Worm (Caenorhabditis elegans) whole organism, L3 larva: Measurements from ENCODE around the gene F57C2.5.
A peak's percentile ranks its signal among the peaks of the same experiment; 100 is the strongest.

Experiments used
- R02D3.7 ChIP-seq: fragments of 150-350 bp; optimal IDR thresholded peaks from 2 replicates; lab custom pipeline; 2014; ENCODE audit warnings: missing biosample characterization, missing genetic modification characterization
- aly-2 ChIP-seq: fragments of 150-350 bp; optimal IDR thresholded peaks from 2 replicates; lab custom pipeline; 2014; ENCODE audit warnings: missing biosample characterization, missing genetic modification characterization
- ceh-16 ChIP-seq: sonication (generic microtip); optimal IDR thresholded peaks from 2 replicates; lab custom pipeline; 2017; ENCODE audit warnings: missing biosample characterization, missing genetic modification characterization
- ceh-82 ChIP-seq: fragments of 150-350 bp; optimal IDR thresholded peaks from 2 replicates; lab custom pipeline; 2014; ENCODE audit warnings: missing biosample characterization, missing genetic modification characterization
- egl-27 ChIP-seq: sonication (generic microtip); optimal IDR thresholded peaks from 4 replicates; lab custom pipeline; 2017; ENCODE audit warnings: missing biosample characterization, missing genetic modification reagents, missing genetic modification characterization
- elt-1 ChIP-seq: fragments of 150-350 bp; optimal IDR thresholded peaks from 2 replicates; lab custom pipeline; 2014; ENCODE audit warnings: missing biosample characterization, missing genetic modification characterization
- elt-2 ChIP-seq: sonication (generic microtip); optimal IDR thresholded peaks from 2 replicates; lab custom pipeline; 2016; ENCODE audit warnings: missing genetic modification reagents, mild to moderate bottlenecking, missing genetic modification characterization, missing compliant biosample characterization
- elt-3 ChIP-seq, 3 experiments: fragments of 150-350 bp in 1 of 3; sonication (generic microtip) in 2 of 3; optimal IDR thresholded peaks; 2 replicates in 2 of 3; 4 replicates in 1 of 3; lab custom pipeline; 2014 to 2017; ENCODE audit warnings: missing biosample characterization in 3 of 3, missing genetic modification characterization in 3 of 3
- eor-1 ChIP-seq, 2 experiments: fragments of 150-350 bp; optimal IDR thresholded peaks; 2 replicates each; lab custom pipeline; 2014 to 2018; ENCODE audit warnings: missing biosample characterization in 2 of 2, missing genetic modification characterization in 2 of 2
- fkh-10 ChIP-seq: sonication (generic microtip); optimal IDR thresholded peaks from 2 replicates; lab custom pipeline; 2017; ENCODE audit warnings: missing biosample characterization, missing genetic modification reagents, missing genetic modification characterization
- fkh-2 ChIP-seq: fragments of 150-350 bp; optimal IDR thresholded peaks from 2 replicates; lab custom pipeline; 2014; ENCODE audit warnings: missing biosample characterization, missing genetic modification reagents, missing genetic modification characterization
- jun-1 ChIP-seq: fragments of 150-350 bp; optimal IDR thresholded peaks from 2 replicates; lab custom pipeline; 2014; ENCODE audit warnings: missing biosample characterization, missing genetic modification reagents, missing genetic modification characterization
- lin-15B ChIP-seq: fragments of 150-350 bp; optimal IDR thresholded peaks from 2 replicates; lab custom pipeline; 2014; ENCODE audit warnings: missing biosample characterization, missing genetic modification characterization
- lin-39 ChIP-seq: fragments of 150-350 bp; optimal IDR thresholded peaks from 2 replicates; lab custom pipeline; 2018; ENCODE audit warnings: missing biosample characterization, missing genetic modification reagents, missing genetic modification characterization
- lsy-12 ChIP-seq: sonication (generic microtip); optimal IDR thresholded peaks from 2 replicates; lab custom pipeline; 2016; ENCODE audit warnings: mild to moderate bottlenecking, missing genetic modification characterization, missing compliant biosample characterization
- mml-1 ChIP-seq: fragments of 150-350 bp; sonication (generic microtip); optimal IDR thresholded peaks from 3 replicates; lab custom pipeline; 2014; ENCODE audit warnings: missing biosample characterization, missing genetic modification characterization
- nfya-1 ChIP-seq: sonication (generic microtip); optimal IDR thresholded peaks from 2 replicates; lab custom pipeline; 2017; ENCODE audit warnings: missing genetic modification characterization, mild to moderate bottlenecking, missing compliant biosample characterization, antibody characterized with exemption, moderate library complexity; ENCODE audit not compliant: insufficient read depth
- nhr-11 ChIP-seq: fragments of 150-350 bp; optimal IDR thresholded peaks from 2 replicates; lab custom pipeline; 2014; ENCODE audit warnings: missing biosample characterization, missing genetic modification characterization
- nhr-23 ChIP-seq: fragments of 150-350 bp; optimal IDR thresholded peaks from 2 replicates; lab custom pipeline; 2014; ENCODE audit warnings: missing biosample characterization, missing genetic modification reagents, missing genetic modification characterization
- nhr-237 ChIP-seq: fragments of 150-350 bp; optimal IDR thresholded peaks from 2 replicates; lab custom pipeline; 2014; ENCODE audit warnings: missing biosample characterization, missing genetic modification characterization
- nhr-25 ChIP-seq: sonication (generic microtip); optimal IDR thresholded peaks from 2 replicates; lab custom pipeline; 2017; ENCODE audit warnings: missing biosample characterization, missing genetic modification characterization
- nhr-28 ChIP-seq: fragments of 150-350 bp; optimal IDR thresholded peaks from 2 replicates; lab custom pipeline; 2014; ENCODE audit warnings: missing biosample characterization, missing genetic modification characterization
- nhr-43 ChIP-seq: sonication (generic microtip); optimal IDR thresholded peaks from 2 replicates; lab custom pipeline; 2016; ENCODE audit warnings: mild to moderate bottlenecking, missing genetic modification characterization, missing compliant biosample characterization; ENCODE audit not compliant: poor library complexity, severe bottlenecking
- nhr-67 ChIP-seq: fragments of 150-350 bp; optimal IDR thresholded peaks from 2 replicates; lab custom pipeline; 2014; ENCODE audit warnings: missing biosample characterization, missing genetic modification characterization
- nhr-76 ChIP-seq: fragments of 150-350 bp; sonication (generic microtip); optimal IDR thresholded peaks from 5 replicates; lab custom pipeline; 2014; ENCODE audit warnings: missing biosample characterization, missing genetic modification characterization
- nhr-77 ChIP-seq: fragments of 150-350 bp; optimal IDR thresholded peaks from 2 replicates; lab custom pipeline; 2014; ENCODE audit warnings: missing biosample characterization, missing genetic modification characterization
- pha-4 ChIP-seq: fragments of 150-350 bp; optimal IDR thresholded peaks from 2 replicates; lab custom pipeline; 2014; ENCODE audit warnings: missing biosample characterization, missing genetic modification reagents, missing genetic modification characterization
- sea-2 ChIP-seq: fragments of 150-350 bp; sonication (generic microtip); optimal IDR thresholded peaks from 4 replicates; lab custom pipeline; 2014; ENCODE audit warnings: missing biosample characterization, missing genetic modification reagents, missing genetic modification characterization
- tbx-2 ChIP-seq: sonication (generic microtip); optimal IDR thresholded peaks from 2 replicates; lab custom pipeline; 2016; ENCODE audit warnings: mild to moderate bottlenecking, missing genetic modification characterization, missing compliant biosample characterization
- unc-39 ChIP-seq: sonication (generic microtip); optimal IDR thresholded peaks from 4 replicates; lab custom pipeline; 2017; ENCODE audit warnings: missing biosample characterization, missing genetic modification characterization
- unc-62 ChIP-seq: fragments of 150-350 bp; sonication (generic microtip); optimal IDR thresholded peaks from 4 replicates; lab custom pipeline; 2014; ENCODE audit warnings: missing biosample characterization, missing genetic modification reagents, missing genetic modification characterization
- zag-1 ChIP-seq: fragments of 150-350 bp; optimal IDR thresholded peaks from 2 replicates; lab custom pipeline; 2014; ENCODE audit warnings: missing biosample characterization, missing genetic modification characterization
- ztf-11 ChIP-seq: fragments of 150-350 bp; optimal IDR thresholded peaks from 2 replicates; lab custom pipeline; 2014; ENCODE audit warnings: missing biosample characterization, missing genetic modification characterization

Gene F57C2.5

ce11 chrII:14522037-14522436 is 6.0 kb downstream of the F57C2.5 start, which contains the start of gene btb-19:
Gene btb-19, minus strand, starts transcription at chrII:14522137.
- TF ChIP-seq sea-2 (GFP tag; lab: Kevin White, UChicago) (no peak), nhr-11 (tag; lab: Kevin White, UChicago) (no peak), zag-1 (tag; lab: Kevin White, UChicago) (no peak), pha-4 (tag; lab: Kevin White, UChicago) (no peak), ceh-82 (tag; lab: Kevin White, UChicago) (no peak), unc-39 (no peak), lin-15B (no peak), lin-39 (tag; lab: Kevin White, UChicago) (no peak), nhr-77 (tag; lab: Kevin White, UChicago) (no peak), nhr-67 (tag; lab: Kevin White, UChicago) (no peak), jun-1 (tag; lab: Kevin White, UChicago) (no peak), nfya-1 (no peak)

DNA sequence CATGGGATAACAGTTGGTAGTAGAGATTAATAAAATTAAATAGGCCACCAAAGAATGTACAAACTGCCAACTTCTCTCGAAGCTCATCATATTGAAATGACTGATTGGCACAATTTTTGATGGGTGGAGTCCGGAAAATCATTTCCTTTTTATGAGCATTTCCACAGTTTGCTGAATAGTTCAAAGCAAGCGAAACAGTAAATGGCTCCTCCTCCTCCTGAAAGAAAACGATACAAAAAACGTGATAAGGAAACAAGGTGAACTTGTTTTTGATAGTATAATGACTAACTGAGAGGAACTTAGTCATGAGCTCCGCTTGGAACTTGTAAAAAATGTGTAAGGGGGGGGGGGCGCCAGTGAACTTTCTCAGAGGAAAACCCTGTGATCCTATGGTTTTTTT is 13.0 kb downstream of the F57C2.5 start, which contains the start of gene K10H10.9:
TSS of gene K10H10.9 (minus strand) at position 101 of the 400 bp plus-strand sequence.
- TF ChIP-seq jun-1 (tag; lab: Kevin White, UChicago) (no peak), egl-27 (tag; lab: Kevin White, UChicago) (no peak)

- TF ChIP-seq eor-1 (tag; optimal IDR thresholded peaks at IDR 0.05; lab: Kevin White, UChicago) = no peak
- no peak for TF ChIP-seq lin-39 (tag; lab: Kevin White, UChicago)
- no peak for TF ChIP-seq fkh-2 (tag; lab: Kevin White, UChicago)
- no peak for TF ChIP-seq aly-2
- no peak for TF ChIP-seq lsy-12
- TF ChIP-seq egl-27 (tag; lab: Kevin White, UChicago) = no peak
- TF ChIP-seq fkh-10 = no peak
- no peak for TF ChIP-seq nhr-28 (tag; lab: Kevin White, UChicago)
- TF ChIP-seq nhr-23 (tag; lab: Kevin White, UChicago) = no peak
- no peak for TF ChIP-seq nhr-76
- TF ChIP-seq elt-3 (tag; optimal IDR thresholded peaks at IDR 0.05; lab: Kevin White, UChicago) = no peak
Observed at ce11 chrII:14511189-14511588, 16.9 kb downstream of the F57C2.5 start, which contains the start of gene K10H10.13. Gene K10H10.13, minus strand, starts transcription at chrII:14511289.

DNA sequence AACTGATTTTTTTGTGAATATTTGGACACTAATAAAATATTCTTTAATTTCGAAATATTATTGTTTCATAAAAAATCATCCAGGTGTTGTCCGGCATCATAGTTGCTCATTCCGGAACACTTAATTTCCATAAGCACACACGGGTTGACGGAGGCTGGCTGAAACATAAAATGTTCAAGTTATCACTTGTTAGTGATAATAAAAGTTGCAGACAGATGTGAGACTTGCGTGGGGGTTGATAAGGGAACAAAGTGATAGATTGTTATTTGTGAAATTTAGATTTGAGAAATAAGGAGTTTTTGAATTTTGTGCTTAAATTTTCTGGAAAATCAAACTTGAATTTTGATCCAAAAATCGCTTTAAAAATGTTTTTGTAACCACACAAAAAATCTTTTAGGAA is 17.9 kb downstream of the F57C2.5 start:
- TF ChIP-seq elt-2 (tag; lab: Kevin White, UChicago) = peak; percentile 54
- no peak for TF ChIP-seq nhr-25 (tag; lab: Kevin White, UChicago)
- TF ChIP-seq R02D3.7 (tag; lab: Kevin White, UChicago) = no peak
- no peak for TF ChIP-seq nhr-237 (tag; lab: Kevin White, UChicago)
- no peak for TF ChIP-seq mml-1 (tag; lab: Kevin White, UChicago)
- TF ChIP-seq aly-2 = no peak
- no peak for TF ChIP-seq unc-62 (GFP tag; lab: Kevin White, UChicago)

DNA sequence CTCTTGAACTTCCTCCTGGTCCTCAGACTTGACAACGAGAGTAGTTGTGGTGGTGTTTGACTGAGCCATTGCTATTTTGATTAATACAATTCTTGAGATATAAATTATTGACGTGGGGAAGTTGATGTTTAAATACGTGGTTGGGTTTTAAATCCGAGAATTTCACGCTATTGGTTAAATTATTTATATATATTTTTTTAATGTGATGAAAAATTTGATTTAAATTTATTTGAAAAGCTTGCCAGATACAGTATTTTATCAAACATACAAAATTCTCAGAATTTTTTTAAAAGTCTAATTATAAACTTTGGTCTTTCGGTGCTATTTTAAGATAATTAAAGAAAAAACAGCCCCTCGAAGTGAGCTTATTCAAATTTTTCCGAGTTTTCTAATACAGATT is 20.5 kb downstream of the F57C2.5 start, which contains the start of the genes K10H10.7 and K10H10.10:
TSS of gene K10H10.7 (minus strand) at position 101 of the 400 bp plus-strand sequence.
TSS of gene K10H10.10 (plus strand) at position 204 of the 400 bp plus-strand sequence.
- TF ChIP-seq nhr-43 (tag; lab: Kevin White, UChicago) = no peak
- no peak for TF ChIP-seq elt-2 (tag; lab: Kevin White, UChicago)
- TF ChIP-seq unc-62 (GFP tag; lab: Kevin White, UChicago) = no peak
- no peak for TF ChIP-seq nhr-11 (tag; lab: Kevin White, UChicago)
- TF ChIP-seq ceh-16 (tag; lab: Kevin White, UChicago) = no peak
- no peak for TF ChIP-seq ztf-11 (tag; lab: Kevin White, UChicago)
- TF ChIP-seq elt-1 (tag; lab: Kevin White, UChicago) = no peak
- TF ChIP-seq ceh-82 (tag; lab: Kevin White, UChicago) = no peak
- no peak for TF ChIP-seq tbx-2
- no peak for TF ChIP-seq fkh-10
